Fruit fly (Drosophila melanogaster) Kc167 (cell line): ENCODE results near the gene rtet.

ENCODE experiments used
- Myc ChIP-seq: fragments of >200 bp; optimal IDR thresholded peaks from 2 replicates; lab custom pipeline; 2017; ENCODE audit warnings: missing external identifiers
- Sin3A ChIP-seq: fragments of >200 bp; optimal IDR thresholded peaks from 2 replicates; lab custom pipeline; 2018; ENCODE audit warnings: missing external identifiers
- h ChIP-seq: fragments of >200 bp; optimal IDR thresholded peaks from 3 replicates; lab custom pipeline; 2018; ENCODE audit warnings: missing external identifiers
- insv ChIP-seq: fragments of >200 bp; optimal IDR thresholded peaks from 3 replicates; lab custom pipeline; 2018; ENCODE audit warnings: missing external identifiers
- psq ChIP-seq: fragments of >200 bp; optimal IDR thresholded peaks from 2 replicates; lab custom pipeline; 2017; ENCODE audit warnings: missing external identifiers
- ttk ChIP-seq: sonication (Bioruptor generic); optimal IDR thresholded peaks from 2 replicates; lab custom pipeline; 2017; ENCODE audit warnings: missing external identifiers

- TF ChIP-seq Sin3A: no peak
- TF ChIP-seq h (lab: Kevin White, UChicago): no peak
- no peak for TF ChIP-seq Myc (lab: Kevin White, UChicago)
- TF ChIP-seq insv (lab: Kevin White, UChicago): no peak
- TF ChIP-seq psq (lab: Kevin White, UChicago): no peak
- TF ChIP-seq ttk (lab: Kevin White, UChicago): no peak
Measured at dm6 chr3R:21067543-21067942, 40.7 kb upstream of the rtet start.
